Fruit fly (Drosophila melanogaster) whole organism, embryonic: ENCODE measurements around the gene CG17637.
A peak's percentile ranks its signal among the peaks of the same experiment; 100 is the strongest.

Experiments used
- Abd-B ChIP-seq: fragments of 200-800 bp; sonication (Bioruptor generic); optimal IDR thresholded peaks from 2 replicates; lab custom pipeline; 2018; ENCODE audit warnings: missing biosample characterization, mild to moderate bottlenecking, missing genetic modification characterization, moderate library complexity
- Ada2b ChIP-seq: fragments of 200-800 bp; sonication (Bioruptor generic); IDR thresholded peaks from 2 replicates; pipeline ENCODE4 v1.3.6; 2022; ENCODE audit warnings: missing biosample characterization, missing genetic modification characterization
- Antp ChIP-seq: fragments of 200-800 bp; sonication (Bioruptor generic); optimal IDR thresholded peaks from 3 replicates; lab custom pipeline; 2016; ENCODE audit warnings: missing biosample characterization, missing genetic modification characterization
- B-H2 ChIP-seq: fragments of 200-800 bp; sonication (Bioruptor generic); optimal IDR thresholded peaks from 2 replicates; lab custom pipeline; 2018; ENCODE audit warnings: missing biosample characterization, mild to moderate bottlenecking, missing genetic modification characterization
- BEAF-32 ChIP-seq: fragments of 200-800 bp; sonication (Bioruptor generic); optimal IDR thresholded peaks from 3 replicates; lab custom pipeline; 2017; ENCODE audit warnings: missing biosample characterization, missing genetic modification characterization, mild to moderate bottlenecking, moderate library complexity, missing genetic modification reagents
- CG10462 ChIP-seq: fragments of 200-800 bp; sonication (Bioruptor generic); optimal IDR thresholded peaks from 2 replicates; lab custom pipeline; 2016; ENCODE audit warnings: missing biosample characterization, missing genetic modification characterization
- CG10979 ChIP-seq: fragments of 200-800 bp; sonication (Bioruptor generic); optimal IDR thresholded peaks from 2 replicates; lab custom pipeline; 2018; ENCODE audit warnings: missing biosample characterization, mild to moderate bottlenecking, missing genetic modification characterization, moderate library complexity
- CG15073 ChIP-seq: fragments of 200-800 bp; sonication (Bioruptor generic); optimal IDR thresholded peaks from 2 replicates; lab custom pipeline; 2016; ENCODE audit warnings: missing biosample characterization, missing genetic modification characterization
- CG1647 ChIP-seq: fragments of 200-800 bp; sonication (Bioruptor generic); optimal IDR thresholded peaks from 3 replicates; lab custom pipeline; 2016; ENCODE audit warnings: missing biosample characterization, missing genetic modification characterization
- CG16813 ChIP-seq: fragments of 200-800 bp; sonication (Bioruptor generic); IDR thresholded peaks from 3 replicates; pipeline ENCODE4 v1.3.6; 2022; ENCODE audit warnings: missing biosample characterization, missing genetic modification characterization; ENCODE audit not compliant: partially characterized antibody
- CG17912 ChIP-seq: fragments of 200-800 bp; sonication (Bioruptor generic); optimal IDR thresholded peaks from 2 replicates; lab custom pipeline; 2018; ENCODE audit warnings: missing biosample characterization, mild to moderate bottlenecking, missing genetic modification characterization
- CG18011 ChIP-seq: fragments of 200-800 bp; sonication (Bioruptor generic); optimal IDR thresholded peaks from 2 replicates; lab custom pipeline; 2017; ENCODE audit warnings: missing biosample characterization, missing genetic modification characterization, mild to moderate bottlenecking, moderate library complexity, missing genotype
- CG2889 ChIP-seq: fragments of 200-800 bp; sonication (Bioruptor generic); IDR thresholded peaks from 3 replicates; pipeline ENCODE4 v1.3.6; 2022; ENCODE audit warnings: missing biosample characterization, missing genetic modification characterization
- CG34224 ChIP-seq: fragments of 200-800 bp; sonication (Bioruptor generic); IDR thresholded peaks from 3 replicates; pipeline ENCODE4 v1.3.6; 2022; ENCODE audit warnings: missing biosample characterization, missing genetic modification characterization; ENCODE audit not compliant: partially characterized antibody
- CG6272 ChIP-seq: fragments of 200-800 bp; sonication (Bioruptor generic); IDR thresholded peaks from 2 replicates; pipeline ENCODE4 v1.3.6; 2022; ENCODE audit warnings: missing biosample characterization, missing genetic modification characterization
- CG7839 ChIP-seq: fragments of 200-800 bp; sonication (Bioruptor generic); optimal IDR thresholded peaks from 3 replicates; lab custom pipeline; 2018; ENCODE audit warnings: missing biosample characterization, mild to moderate bottlenecking, missing genetic modification characterization, moderate library complexity
- CG7987 ChIP-seq: fragments of 200-800 bp; sonication (Bioruptor generic); optimal IDR thresholded peaks from 2 replicates; lab custom pipeline; 2018; ENCODE audit warnings: missing biosample characterization, mild to moderate bottlenecking, missing genetic modification characterization, moderate library complexity
- CG8359 ChIP-seq: fragments of 200-800 bp; sonication (Bioruptor generic); optimal IDR thresholded peaks from 2 replicates; lab custom pipeline; 2017; ENCODE audit warnings: missing biosample characterization, mild to moderate bottlenecking, missing genetic modification characterization, borderline replicate concordance
- CG8924 ChIP-seq: fragments of 200-800 bp; optimal IDR thresholded peaks from 3 replicates; lab custom pipeline; 2019; ENCODE audit warnings: missing biosample characterization, mild to moderate bottlenecking, missing genetic modification characterization, moderate library complexity
- CoRest ChIP-seq: fragments of 200-800 bp; sonication (Bioruptor generic); optimal IDR thresholded peaks from 3 replicates; lab custom pipeline; 2018; ENCODE audit warnings: missing biosample characterization, mild to moderate bottlenecking, missing genetic modification characterization, moderate library complexity
- Hmx ChIP-seq: fragments of 200-800 bp; sonication (Bioruptor generic); optimal IDR thresholded peaks from 2 replicates; lab custom pipeline; 2016; ENCODE audit warnings: missing biosample characterization, missing genetic modification characterization
- Kr ChIP-seq: fragments of 200-800 bp; sonication (Bioruptor generic); optimal IDR thresholded peaks from 2 replicates; lab custom pipeline; 2017; ENCODE audit warnings: missing biosample characterization, mild to moderate bottlenecking, missing genetic modification characterization
- Neu2 ChIP-seq: fragments of 200-800 bp; sonication (Bioruptor generic); optimal IDR thresholded peaks from 3 replicates; lab custom pipeline; 2016; ENCODE audit warnings: missing biosample characterization, missing genetic modification characterization, borderline replicate concordance
- Ravus ChIP-seq: fragments of 200-800 bp; sonication (Bioruptor generic); IDR thresholded peaks from 2 replicates; pipeline ENCODE4 v1.3.6; 2022; ENCODE audit warnings: missing biosample characterization, missing genetic modification characterization
- Rx ChIP-seq: fragments of 200-800 bp; sonication (Bioruptor generic); IDR thresholded peaks from 2 replicates; pipeline ENCODE4 v1.3.6; 2022; ENCODE audit warnings: missing biosample characterization, missing genetic modification characterization
- az2 ChIP-seq: fragments of 200-800 bp; sonication (Bioruptor generic); optimal IDR thresholded peaks from 3 replicates; lab custom pipeline; 2016; ENCODE audit warnings: missing biosample characterization, missing genetic modification characterization
- btn ChIP-seq: fragments of 200-800 bp; sonication (Bioruptor generic); optimal IDR thresholded peaks from 2 replicates; lab custom pipeline; 2016; ENCODE audit warnings: missing biosample characterization, missing genetic modification characterization
- da ChIP-seq: fragments of 200-800 bp; sonication (Bioruptor generic); optimal IDR thresholded peaks from 2 replicates; lab custom pipeline; 2016; ENCODE audit warnings: missing biosample characterization, missing genetic modification characterization
- dan ChIP-seq: fragments of 200-800 bp; sonication (Bioruptor generic); IDR thresholded peaks from 2 replicates; pipeline ENCODE4 v1.3.6; 2022; ENCODE audit warnings: missing biosample characterization, missing genetic modification characterization
- dm ChIP-seq: fragments of 200-800 bp; sonication (Bioruptor generic); optimal IDR thresholded peaks from 3 replicates; lab custom pipeline; 2016; ENCODE audit warnings: missing biosample characterization, missing genetic modification characterization
- dysf ChIP-seq: fragments of 200-800 bp; sonication (Bioruptor generic); IDR thresholded peaks from 3 replicates; pipeline ENCODE4 v1.3.6; 2022; ENCODE audit warnings: missing biosample characterization, missing genetic modification characterization
- gsb-n ChIP-seq: fragments of 200-800 bp; sonication (Bioruptor generic); optimal IDR thresholded peaks from 3 replicates; lab custom pipeline; 2018; ENCODE audit warnings: missing biosample characterization, mild to moderate bottlenecking, missing genetic modification characterization
- gt ChIP-seq: fragments of 200-800 bp; sonication (Bioruptor generic); IDR thresholded peaks from 2 replicates; pipeline ENCODE4 v1.3.6; 2022; ENCODE audit warnings: missing biosample characterization, missing genetic modification characterization
- insv ChIP-seq, 2 experiments: fragments of 200-800 bp; sonication (Bioruptor generic); optimal IDR thresholded peaks; 3 replicates each; lab custom pipeline; 2016 to 2018; ENCODE audit warnings: missing biosample characterization in 2 of 2, missing genetic modification characterization in 2 of 2
- kah ChIP-seq: fragments of 200-800 bp; sonication (Bioruptor generic); optimal IDR thresholded peaks from 2 replicates; lab custom pipeline; 2018; ENCODE audit warnings: missing biosample characterization, mild to moderate bottlenecking, missing genetic modification characterization
- lab ChIP-seq: fragments of 200-800 bp; sonication (Bioruptor generic); optimal IDR thresholded peaks from 3 replicates; lab custom pipeline; 2017; ENCODE audit warnings: missing biosample characterization, missing genetic modification characterization, mild to moderate bottlenecking, moderate library complexity, missing genetic modification reagents
- lmd ChIP-seq: fragments of 200-800 bp; sonication (Bioruptor generic); IDR thresholded peaks from 2 replicates; pipeline ENCODE4 v1.3.6; 2022; ENCODE audit warnings: missing biosample characterization, missing genetic modification characterization
- nerfin-2 ChIP-seq: fragments of 200-800 bp; sonication (Bioruptor generic); IDR thresholded peaks from 2 replicates; pipeline ENCODE4 v1.3.6; 2022; ENCODE audit warnings: missing biosample characterization, missing genetic modification characterization; ENCODE audit not compliant: partially characterized antibody
- org-1 ChIP-seq: fragments of 200-800 bp; sonication (Bioruptor generic); optimal IDR thresholded peaks from 2 replicates; lab custom pipeline; 2017; ENCODE audit warnings: missing biosample characterization, missing genetic modification characterization
- p53 ChIP-seq: fragments of 200-800 bp; sonication (Bioruptor generic); optimal IDR thresholded peaks from 2 replicates; lab custom pipeline; 2016; ENCODE audit warnings: missing biosample characterization, missing genetic modification characterization
- ranshi ChIP-seq: fragments of 200-800 bp; sonication (Bioruptor generic); IDR thresholded peaks from 2 replicates; pipeline ENCODE4 v1.3.6; 2022; ENCODE audit warnings: missing biosample characterization, missing genetic modification characterization
- ro ChIP-seq: fragments of 200-800 bp; sonication (Bioruptor generic); IDR thresholded peaks from 2 replicates; pipeline ENCODE4 v1.3.6; 2022; ENCODE audit warnings: missing biosample characterization, missing genetic modification characterization
- run ChIP-seq: fragments of 200-800 bp; sonication (Bioruptor generic); optimal IDR thresholded peaks from 3 replicates; lab custom pipeline; 2018; ENCODE audit warnings: missing biosample characterization, mild to moderate bottlenecking, missing genetic modification characterization
- sd ChIP-seq: fragments of 200-800 bp; sonication (Bioruptor generic); optimal IDR thresholded peaks from 3 replicates; lab custom pipeline; 2018; ENCODE audit warnings: missing biosample characterization, mild to moderate bottlenecking, missing genetic modification characterization, moderate library complexity
- sens ChIP-seq: fragments of 200-800 bp; sonication (Bioruptor generic); peaks from one replicate; lab custom pipeline; 2016; ENCODE audit warnings: missing biosample characterization, missing genetic modification characterization
- sqz ChIP-seq: fragments of 200-800 bp; sonication (Bioruptor generic); optimal IDR thresholded peaks from 3 replicates; lab custom pipeline; 2018; ENCODE audit warnings: missing biosample characterization, mild to moderate bottlenecking, missing genetic modification characterization
- stc ChIP-seq: fragments of 200-800 bp; sonication (Bioruptor generic); IDR thresholded peaks from 2 replicates; pipeline ENCODE4 v1.3.6; 2022; ENCODE audit warnings: missing biosample characterization, missing genetic modification characterization
- trh ChIP-seq: fragments of 200-800 bp; sonication (Bioruptor generic); optimal IDR thresholded peaks from 2 replicates; lab custom pipeline; 2016; ENCODE audit warnings: missing biosample characterization, missing genetic modification characterization
- tup ChIP-seq: fragments of 200-800 bp; sonication (Bioruptor generic); optimal IDR thresholded peaks from 2 replicates; lab custom pipeline; 2016; ENCODE audit warnings: missing biosample characterization, mild to moderate bottlenecking, missing genetic modification characterization, moderate library complexity

The CG17637 gene

DNA sequence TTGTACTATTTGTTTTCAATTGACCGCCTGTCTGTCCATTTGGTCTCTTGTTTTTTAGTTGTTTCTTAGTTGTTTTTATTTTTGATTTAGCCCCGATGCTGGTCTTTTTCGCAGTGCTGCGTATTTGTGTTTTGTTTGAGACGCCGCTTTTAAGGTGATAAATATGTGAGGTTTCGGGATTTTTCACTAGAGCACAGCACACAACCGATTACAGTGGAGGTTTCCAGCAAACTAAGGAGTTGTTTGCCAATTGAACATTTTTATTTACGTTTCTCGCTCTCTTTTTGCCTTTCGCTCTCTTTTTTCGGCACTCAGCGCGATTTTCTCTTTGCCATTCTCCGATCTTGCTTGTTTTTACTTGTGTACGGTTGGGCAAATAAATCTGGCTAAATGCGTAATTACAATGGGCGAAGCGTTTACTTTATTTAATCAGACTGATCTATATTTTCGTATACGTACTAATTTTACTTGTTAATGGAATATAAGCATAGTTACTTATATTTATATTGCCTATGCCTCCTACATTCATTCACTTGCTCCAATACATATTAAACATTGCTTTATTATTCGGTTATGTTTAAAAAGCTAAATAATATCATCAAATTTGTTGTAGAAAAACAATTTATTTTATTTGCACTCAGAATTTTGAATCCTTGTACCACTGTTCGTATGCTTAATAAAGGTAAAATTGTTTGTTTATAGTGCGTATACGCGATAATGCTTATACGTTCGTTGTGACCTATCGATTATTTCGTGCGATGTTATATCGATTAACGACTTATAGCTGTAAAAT lies 36.4 kb downstream of the CG17637 start, which contains the start of gene Rcd2 (continued):
- TF ChIP-seq dan (GFP tag; lab: Robert Waterston, UW) (no peak), dm (GFP tag; lab: Kevin White, UChicago) (no peak), sd (tag; lab: Kevin White, UChicago) (peak; percentile 78), insv (GFP tag; optimal IDR thresholded peaks at IDR 0.05; lab: Kevin White, UChicago) (peak in 1 of 2 experiments; percentile 54), p53 (no peak), az2 (GFP tag; lab: Kevin White, UChicago) (peak; percentile 38), CoRest (peak; percentile 88), Kr (GFP tag; lab: Kevin White, UChicago) (no peak), nerfin-2 (GFP tag; lab: Robert Waterston, UW) (peak; percentile 77), CG7987 (GFP tag; lab: Kevin White, UChicago) (peak; percentile 63), sens (GFP tag; lab: Kevin White, UChicago) (peak; percentile 94), CG18011 (GFP tag; lab: Kevin White, UChicago) (peak; percentile 50), org-1 (peak; percentile 85), CG8359 (GFP tag; lab: Kevin White, UChicago) (peak; percentile 29), tup (no peak), lmd (GFP tag; lab: Robert Waterston, UW) (peak; percentile 74), CG16813 (GFP tag; lab: Robert Waterston, UW) (peak; percentile 68; the same call in 2 of the 3 replicates), dysf (GFP tag; lab: Robert Waterston, UW) (peak; percentile 87), btn (no peak), CG8924 (tag; lab: Kevin White, UChicago) (peak; percentile 92), CG10979 (tag; lab: Kevin White, UChicago) (peak; percentile 75), gt (GFP tag; lab: Robert Waterston, UW) (no peak), gsb-n (tag; lab: Kevin White, UChicago) (peak; percentile 56), stc (GFP tag; lab: Robert Waterston, UW) (peak; percentile 83), Abd-B (GFP tag; lab: Kevin White, UChicago) (peak; percentile 59), Hmx (GFP tag; lab: Kevin White, UChicago) (peak; percentile 20), run (tag; lab: Kevin White, UChicago) (peak; percentile 89), CG17912 (GFP tag; lab: Kevin White, UChicago) (peak; percentile 55), Ravus (GFP tag; lab: Robert Waterston, UW) (peak; percentile 15; the same call in 1 of the 2 replicates), ranshi (GFP tag; lab: Robert Waterston, UW) (peak; percentile 67), Neu2 (no peak), da (GFP tag; lab: Kevin White, UChicago) (no peak), CG2889 (peak; percentile 42; the same call in 1 of the 3 replicates), sqz (GFP tag; lab: Kevin White, UChicago) (peak; percentile 71), CG15073 (GFP tag; lab: Kevin White, UChicago) (no peak), CG10462 (peak; percentile 12), BEAF-32 (GFP tag; lab: Kevin White, UChicago) (peak; percentile 83), CG6272 (peak; percentile 43), Ada2b (peak; percentile 66), ro (GFP tag; lab: Robert Waterston, UW) (no peak), CG7839 (tag; lab: Kevin White, UChicago) (peak; percentile 91), CG1647 (GFP tag; lab: Kevin White, UChicago) (no peak), Antp (GFP tag; lab: Kevin White, UChicago) (peak; percentile 22), B-H2 (GFP tag; lab: Kevin White, UChicago) (peak; percentile 82), kah (GFP tag; lab: Kevin White, UChicago) (peak; percentile 70), CG34224 (peak; percentile 95), Rx (GFP tag; lab: Robert Waterston, UW) (peak; percentile 43; the same call in 1 of the 2 replicates), trh (GFP tag; lab: Kevin White, UChicago) (no peak), lab (peak; percentile 94)
